Fruit fly (Drosophila melanogaster) whole organism, embryonic: ENCODE data around the gene CG14803.

ENCODE experiments used
- C15 ChIP-seq: fragments of 200-800 bp; sonication (Bioruptor generic); IDR thresholded peaks from 3 replicates; pipeline ENCODE4 v1.3.6; 2022; ENCODE audit warnings: missing biosample characterization, missing genetic modification characterization
- CG10267 ChIP-seq: fragments of 200-800 bp; sonication (Bioruptor generic); optimal IDR thresholded peaks from 2 replicates; lab custom pipeline; 2018; ENCODE audit warnings: missing biosample characterization, mild to moderate bottlenecking, missing genetic modification characterization, moderate library complexity
- CG10654 ChIP-seq: fragments of 200-800 bp; sonication (Bioruptor generic); optimal IDR thresholded peaks from 2 replicates; lab custom pipeline; 2016; ENCODE audit warnings: missing biosample characterization, missing genetic modification characterization
- CG11696 ChIP-seq: fragments of 200-800 bp; sonication (Bioruptor generic); IDR thresholded peaks from 2 replicates; pipeline ENCODE4 v1.3.6; 2022; ENCODE audit warnings: missing biosample characterization, missing genetic modification characterization
- CG12104 ChIP-seq: fragments of 200-800 bp; sonication (Bioruptor generic); optimal IDR thresholded peaks from 3 replicates; lab custom pipeline; 2016; ENCODE audit warnings: missing biosample characterization, missing genetic modification characterization
- CG13287 ChIP-seq: fragments of 200-800 bp; sonication (Bioruptor generic); IDR thresholded peaks from 2 replicates; pipeline ENCODE4 v1.3.6; 2022; ENCODE audit warnings: missing biosample characterization, missing genetic modification characterization; ENCODE audit not compliant: partially characterized antibody
- CG14860 ChIP-seq: fragments of 200-800 bp; sonication (Bioruptor generic); IDR thresholded peaks from 3 replicates; pipeline ENCODE4 v1.3.6; 2022; ENCODE audit warnings: missing biosample characterization, missing genetic modification characterization; ENCODE audit not compliant: partially characterized antibody
- CG16863 ChIP-seq: fragments of 200-800 bp; sonication (Bioruptor generic); optimal IDR thresholded peaks from 3 replicates; lab custom pipeline; 2016; ENCODE audit warnings: missing biosample characterization, missing genetic modification characterization
- CG2116 ChIP-seq: fragments of 200-800 bp; sonication (Bioruptor generic); optimal IDR thresholded peaks from 3 replicates; lab custom pipeline; 2018; ENCODE audit warnings: missing biosample characterization, mild to moderate bottlenecking, missing genetic modification characterization
- CG32772 ChIP-seq: fragments of 200-800 bp; sonication (Bioruptor generic); IDR thresholded peaks from 2 replicates; pipeline ENCODE4 v1.3.6; 2022; ENCODE audit warnings: missing biosample characterization, missing genetic modification characterization
- CG34224 ChIP-seq: fragments of 200-800 bp; sonication (Bioruptor generic); IDR thresholded peaks from 3 replicates; pipeline ENCODE4 v1.3.6; 2022; ENCODE audit warnings: missing biosample characterization, missing genetic modification characterization; ENCODE audit not compliant: partially characterized antibody
- CG6254 ChIP-seq: fragments of 200-800 bp; sonication (Bioruptor generic); optimal IDR thresholded peaks from 3 replicates; lab custom pipeline; 2017; ENCODE audit warnings: mild to moderate bottlenecking, missing biosample characterization, missing genetic modification reagents, missing genetic modification characterization
- CG9797 ChIP-seq: fragments of 200-800 bp; sonication (Bioruptor generic); optimal IDR thresholded peaks from 3 replicates; lab custom pipeline; 2018; ENCODE audit warnings: missing biosample characterization, mild to moderate bottlenecking, missing genetic modification characterization
- D ChIP-seq, 2 experiments: fragments of 200-800 bp in 1 of 2; fragments of >200 bp in 1 of 2; sonication (Bioruptor generic) in 1 of 2; optimal IDR thresholded peaks; 2 replicates in 1 of 2; 3 replicates in 1 of 2; lab custom pipeline; 2017; ENCODE audit warnings: mild to moderate bottlenecking in 1 of 2, missing biosample characterization in 1 of 2, missing genetic modification characterization in 1 of 2, missing genetic modification reagents in 1 of 2
- Dfd ChIP-seq, 2 experiments: fragments of >200 bp; optimal IDR thresholded peaks; 2 replicates each; lab custom pipeline; 2017; ENCODE audit warnings: missing biosample characterization in 2 of 2, missing genetic modification characterization in 2 of 2
- Dll ChIP-seq: fragments of 200-800 bp; sonication (Bioruptor generic); IDR thresholded peaks from 4 replicates; pipeline ENCODE4 v1.3.6; 2022; ENCODE audit warnings: missing biosample characterization, missing genetic modification characterization; ENCODE audit not compliant: partially characterized antibody
- Dref ChIP-seq: fragments of 200-800 bp; sonication (Bioruptor generic); IDR thresholded peaks from 2 replicates; pipeline ENCODE4 v1.3.6; 2022; ENCODE audit warnings: missing biosample characterization, missing genetic modification characterization
- E2f2 ChIP-seq: fragments of 200-800 bp; sonication (Bioruptor generic); IDR thresholded peaks from 2 replicates; pipeline ENCODE4 v1.3.6; 2022; ENCODE audit warnings: missing biosample characterization, missing genetic modification characterization
- Ets65A ChIP-seq: fragments of 200-800 bp; sonication (Bioruptor generic); peaks from one replicate; lab custom pipeline; 2016; ENCODE audit warnings: missing biosample characterization, missing genetic modification characterization
- GATAe ChIP-seq: fragments of 200-800 bp; sonication (Bioruptor generic); conservative IDR thresholded peaks from 2 replicates; pipeline ENCODE4 v1.3.6; 2022; ENCODE audit warnings: missing biosample characterization, missing genetic modification characterization
- H2.0 ChIP-seq: fragments of 200-800 bp; sonication (Bioruptor generic); IDR thresholded peaks from 2 replicates; pipeline ENCODE4 v1.3.6; 2022; ENCODE audit warnings: missing biosample characterization, missing genetic modification characterization
- Oli ChIP-seq: fragments of 200-800 bp; sonication (Bioruptor generic); optimal IDR thresholded peaks from 2 replicates; lab custom pipeline; 2018; ENCODE audit warnings: missing biosample characterization, mild to moderate bottlenecking, missing genetic modification characterization, moderate library complexity
- Optix ChIP-seq: fragments of 200-800 bp; sonication (Bioruptor generic); IDR thresholded peaks from 3 replicates; pipeline ENCODE4 v1.3.6; 2022; ENCODE audit warnings: missing biosample characterization, missing genetic modification characterization
- PHDP ChIP-seq: fragments of 200-800 bp; sonication (Bioruptor generic); optimal IDR thresholded peaks from 3 replicates; lab custom pipeline; 2018; ENCODE audit warnings: missing biosample characterization, mild to moderate bottlenecking, missing genetic modification characterization, moderate library complexity
- Ptx1 ChIP-seq: fragments of 200-800 bp; sonication (Bioruptor generic); IDR thresholded peaks from 2 replicates; pipeline ENCODE4 v1.3.6; 2022; ENCODE audit warnings: missing biosample characterization, missing genetic modification characterization
- Sry-β ChIP-seq: fragments of 200-800 bp; sonication (Bioruptor generic); optimal IDR thresholded peaks from 2 replicates; lab custom pipeline; 2018; ENCODE audit warnings: missing biosample characterization, mild to moderate bottlenecking, missing genetic modification characterization, moderate library complexity
- Stat92E ChIP-seq, 3 experiments: fragments of >200 bp in 2 of 3; fragments of 200-800 bp in 1 of 3; sonication (Bioruptor generic) in 1 of 3; optimal IDR thresholded peaks; 2 replicates each; lab custom pipeline; 2017 to 2019; ENCODE audit warnings: missing biosample characterization in 3 of 3, missing genetic modification characterization in 3 of 3, mild to moderate bottlenecking in 1 of 3, moderate library complexity in 1 of 3
- az2 ChIP-seq: fragments of 200-800 bp; sonication (Bioruptor generic); optimal IDR thresholded peaks from 3 replicates; lab custom pipeline; 2016; ENCODE audit warnings: missing biosample characterization, missing genetic modification characterization
- chinmo ChIP-seq: fragments of 200-800 bp; sonication (Bioruptor generic); IDR thresholded peaks from 4 replicates; pipeline ENCODE4 v1.3.6; 2022; ENCODE audit warnings: missing biosample characterization, missing genetic modification characterization; ENCODE audit not compliant: partially characterized antibody
- crp ChIP-seq, 2 experiments: fragments of 200-800 bp; sonication (Bioruptor generic); optimal IDR thresholded peaks; 2 replicates in 1 of 2; 3 replicates in 1 of 2; lab custom pipeline; 2017; ENCODE audit warnings: missing biosample characterization in 2 of 2, missing genetic modification characterization in 2 of 2, mild to moderate bottlenecking in 1 of 2, moderate library complexity in 1 of 2
- danr ChIP-seq: fragments of 200-800 bp; sonication (Bioruptor generic); IDR thresholded peaks from 2 replicates; pipeline ENCODE4 v1.3.6; 2022; ENCODE audit warnings: missing biosample characterization, missing genetic modification characterization
- fd96Cb ChIP-seq: fragments of 200-800 bp; sonication (Bioruptor generic); optimal IDR thresholded peaks from 2 replicates; lab custom pipeline; 2018; ENCODE audit warnings: missing biosample characterization, mild to moderate bottlenecking, missing genetic modification characterization, moderate library complexity
- ftz-f1 ChIP-seq: fragments of 200-800 bp; sonication (Bioruptor generic); optimal IDR thresholded peaks from 2 replicates; lab custom pipeline; 2016; ENCODE audit warnings: missing biosample characterization, missing genetic modification characterization
- kni ChIP-seq: fragments of 200-800 bp; sonication (Bioruptor generic); optimal IDR thresholded peaks from 3 replicates; lab custom pipeline; 2017; ENCODE audit warnings: mild to moderate bottlenecking, missing biosample characterization, missing genetic modification reagents, missing genetic modification characterization
- lbe ChIP-seq: fragments of 200-800 bp; sonication (Bioruptor generic); optimal IDR thresholded peaks from 2 replicates; lab custom pipeline; 2016; ENCODE audit warnings: missing biosample characterization, mild to moderate bottlenecking, missing genetic modification characterization
- lmd ChIP-seq: fragments of 200-800 bp; sonication (Bioruptor generic); IDR thresholded peaks from 2 replicates; pipeline ENCODE4 v1.3.6; 2022; ENCODE audit warnings: missing biosample characterization, missing genetic modification characterization
- mam ChIP-seq: fragments of 200-800 bp; sonication (Bioruptor generic); optimal IDR thresholded peaks from 3 replicates; lab custom pipeline; 2016; ENCODE audit warnings: missing biosample characterization, missing genetic modification characterization
- mirr ChIP-seq: fragments of 200-800 bp; sonication (Bioruptor generic); optimal IDR thresholded peaks from 3 replicates; lab custom pipeline; 2018; ENCODE audit warnings: missing biosample characterization, mild to moderate bottlenecking, missing genetic modification characterization
- nerfin-2 ChIP-seq: fragments of 200-800 bp; sonication (Bioruptor generic); IDR thresholded peaks from 2 replicates; pipeline ENCODE4 v1.3.6; 2022; ENCODE audit warnings: missing biosample characterization, missing genetic modification characterization; ENCODE audit not compliant: partially characterized antibody
- phol ChIP-seq: fragments of 200-800 bp; sonication (Bioruptor generic); optimal IDR thresholded peaks from 3 replicates; lab custom pipeline; 2018; ENCODE audit warnings: missing biosample characterization, mild to moderate bottlenecking, missing genetic modification characterization, moderate library complexity
- shn ChIP-seq: fragments of 200-800 bp; sonication (Bioruptor generic); optimal IDR thresholded peaks from 3 replicates; lab custom pipeline; 2016; ENCODE audit warnings: missing biosample characterization, missing genetic modification characterization
- sna ChIP-seq: fragments of 200-800 bp; sonication (Bioruptor generic); IDR thresholded peaks from 2 replicates; pipeline ENCODE4 v1.3.6; 2022; ENCODE audit warnings: missing biosample characterization, missing genetic modification characterization; ENCODE audit not compliant: partially characterized antibody
- sqz ChIP-seq: fragments of 200-800 bp; sonication (Bioruptor generic); optimal IDR thresholded peaks from 3 replicates; lab custom pipeline; 2018; ENCODE audit warnings: missing biosample characterization, mild to moderate bottlenecking, missing genetic modification characterization
- tna ChIP-seq: fragments of 200-800 bp; sonication (Bioruptor generic); IDR thresholded peaks from 2 replicates; pipeline ENCODE4 v1.3.6; 2022; ENCODE audit warnings: missing biosample characterization, missing genetic modification characterization; ENCODE audit not compliant: partially characterized antibody
- twi ChIP-seq: fragments of 200-800 bp; optimal IDR thresholded peaks from 2 replicates; lab custom pipeline; 2019; ENCODE audit warnings: missing biosample characterization, mild to moderate bottlenecking, missing genetic modification characterization, moderate library complexity
- unc-4 ChIP-seq: fragments of 200-800 bp; sonication (Bioruptor generic); IDR thresholded peaks from 2 replicates; pipeline ENCODE4 v1.3.6; 2022; ENCODE audit warnings: missing biosample characterization, missing genetic modification characterization; ENCODE audit not compliant: partially characterized antibody
- wor ChIP-seq: fragments of 200-800 bp; sonication (Bioruptor generic); IDR thresholded peaks from 2 replicates; pipeline ENCODE4 v1.3.6; 2022; ENCODE audit warnings: missing biosample characterization, missing genetic modification characterization

CG14803 gene

dm6 chrX:1865673-1866072 is 3.0 kb upstream of the CG14803 start, which contains the start of the genes Gcna and MED18 (continued):
- TF ChIP-seq twi (tag; lab: Kevin White, UChicago), result no peak
- no peak for TF ChIP-seq Ptx1
- TF ChIP-seq unc-4 (GFP tag; lab: Robert Waterston, UW), result peak; percentile 50; the same call in 1 of the 2 replicates
- TF ChIP-seq mam, result no peak
- TF ChIP-seq Dref (GFP tag; lab: Robert Waterston, UW), result peak; percentile 75
- no peak for TF ChIP-seq chinmo (GFP tag; lab: Robert Waterston, UW)
- TF ChIP-seq mirr (GFP tag; lab: Kevin White, UChicago), result no peak
- peak; percentile 56; the same call in 2 of the 3 replicates for TF ChIP-seq CG34224 (GFP tag; lab: Robert Waterston, UW)
- peak; percentile 55; the same call in 1 of the 2 replicates for TF ChIP-seq CG13287 (GFP tag; lab: Robert Waterston, UW)
- TF ChIP-seq CG6254 (GFP tag; lab: Kevin White, UChicago), result no peak
- TF ChIP-seq CG2116 (GFP tag; lab: Kevin White, UChicago), result peak; percentile 38
- TF ChIP-seq Sry-β (GFP tag; lab: Kevin White, UChicago), result peak; percentile 90
- no peak for TF ChIP-seq CG12104
- 0 out of 4 replicates have a peak, but pooled peaks have one; percentile 51 for TF ChIP-seq Dll (GFP tag; lab: Robert Waterston, UW)

dm6 chrX:1873515-1874126 is 5.0 kb downstream of the CG14803 start, which contains the start of the genes Pgam5 and Vps26:
TSS of gene Pgam5 (minus strand) at chrX:1873565.
TSS of gene Vps26 (plus strand) at chrX:1873853.
- no peak for TF ChIP-seq CG10654 (GFP tag; lab: Kevin White, UChicago)
- no peak for TF ChIP-seq shn (GFP tag; lab: Kevin White, UChicago)
- TF ChIP-seq GATAe, result no peak
- TF ChIP-seq kni, result no peak
- no peak for TF ChIP-seq Optix (GFP tag; lab: Robert Waterston, UW)
- TF ChIP-seq CG9797, result peak; percentile 69
- TF ChIP-seq Dfd (GFP tag; optimal IDR thresholded peaks at IDR 0.05; lab: Kevin White, UChicago), result no peak
- no peak for TF ChIP-seq danr (GFP tag; lab: Robert Waterston, UW)
- TF ChIP-seq wor (GFP tag; lab: Robert Waterston, UW), result no peak
- TF ChIP-seq CG32772, result 0 out of 2 replicates have a peak, but pooled peaks have one; percentile 28
- TF ChIP-seq nerfin-2 (GFP tag; lab: Robert Waterston, UW), result no peak
- no peak for TF ChIP-seq lmd (GFP tag; lab: Robert Waterston, UW)
- TF ChIP-seq crp (GFP tag; optimal IDR thresholded peaks at IDR 0.05; lab: Kevin White, UChicago), result no peak
- TF ChIP-seq sna (GFP tag; lab: Robert Waterston, UW), result no peak
- TF ChIP-seq ftz-f1 (GFP tag; lab: Kevin White, UChicago), result no peak
- no peak for TF ChIP-seq lbe (GFP tag; lab: Kevin White, UChicago)
- no peak for TF ChIP-seq Oli (tag; lab: Kevin White, UChicago)
- TF ChIP-seq CG10267 (tag; lab: Kevin White, UChicago), result peak; percentile 39
- TF ChIP-seq D (optimal IDR thresholded peaks at IDR 0.05; lab: Kevin White, UChicago), result no peak
- no peak for TF ChIP-seq D (GFP tag; optimal IDR thresholded peaks at IDR 0.05; lab: Kevin White, UChicago)
- no peak for TF ChIP-seq CG14860
- TF ChIP-seq H2.0 (GFP tag; lab: Robert Waterston, UW), result no peak
- no peak for TF ChIP-seq tna (GFP tag; lab: Robert Waterston, UW)
- TF ChIP-seq E2f2 (GFP tag; lab: Robert Waterston, UW), result peak; percentile 19; the same call in 1 of the 2 replicates
- TF ChIP-seq CG11696 (GFP tag; lab: Robert Waterston, UW), result no peak
- no peak for TF ChIP-seq fd96Cb (tag; lab: Kevin White, UChicago)
- no peak for TF ChIP-seq PHDP
- TF ChIP-seq CG16863 (GFP tag; lab: Kevin White, UChicago), result no peak
- TF ChIP-seq phol (tag; lab: Kevin White, UChicago), result no peak
- no peak for TF ChIP-seq Stat92E (GFP tag; optimal IDR thresholded peaks at IDR 0.05; lab: Kevin White, UChicago)
- no peak for TF ChIP-seq Ets65A (GFP tag; lab: Kevin White, UChicago)
- no peak for TF ChIP-seq C15 (GFP tag; lab: Robert Waterston, UW)
- peak; percentile 97 for TF ChIP-seq sqz
- TF ChIP-seq az2 (GFP tag; lab: Kevin White, UChicago), result no peak
